Worm (Caenorhabditis elegans): ENCODE measurements around the gene ttr-46.

DNA sequence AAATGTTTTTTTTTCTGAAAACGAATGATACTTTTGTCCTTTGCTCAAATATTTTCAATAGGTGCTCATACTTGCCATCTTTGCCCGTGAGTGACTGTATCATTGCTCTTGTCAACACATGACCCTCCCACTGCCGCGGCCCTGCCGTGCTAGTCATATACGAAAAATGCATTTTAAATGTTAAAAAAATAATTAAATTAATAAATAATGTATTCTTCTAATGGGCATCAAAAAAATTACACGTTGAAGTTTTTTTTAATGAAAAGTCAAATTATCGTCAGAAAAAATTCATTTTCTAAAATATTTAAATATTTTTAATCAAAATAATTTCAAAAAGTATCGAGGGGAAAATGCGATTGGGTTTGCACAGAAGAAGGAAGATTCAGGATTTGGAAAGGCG is 28.6 kb upstream of the ttr-46 start, which contains the start of gene C50H2.7:
- TF ChIP-seq nhr-76 (tag; optimal IDR thresholded peaks at IDR 0.05) (no peak), snpc-4 (tag; optimal IDR thresholded peaks at IDR 0.05) (no peak), mep-1 (tag; optimal IDR thresholded peaks at IDR 0.05) (no peak), mls-2 (tag; optimal IDR thresholded peaks at IDR 0.05) (no peak), elt-1 (tag; optimal IDR thresholded peaks at IDR 0.05; ENCODE audit: borderline replicate concordance, insufficient read depth) (no peak), ceh-39 (tag; optimal IDR thresholded peaks at IDR 0.05) (no peak), mab-5 (tag; optimal IDR thresholded peaks at IDR 0.05) (no peak)

All from whole organism, mixed stage, embryonic.